Fruit fly (Drosophila melanogaster): ENCODE data around the gene CG4069.
A peak's percentile ranks its signal among the peaks of the same experiment; 100 is the strongest.

CG4069 gene

dm6 chr3L:12495312-12495725, 41.8 kb downstream of the CG4069 start (continued):
- TF ChIP-seq CG10274 (GFP tag; optimal IDR thresholded peaks at IDR 0.05): peak; percentile 24
- TF ChIP-seq CG10654 (GFP tag; optimal IDR thresholded peaks at IDR 0.05): peak; percentile 35
- peak; percentile 24 for TF ChIP-seq CG14710 (tag; optimal IDR thresholded peaks at IDR 0.05)
- TF ChIP-seq B-H2 (GFP tag; optimal IDR thresholded peaks at IDR 0.05): no peak
- no peak for TF ChIP-seq Awh (GFP tag; IDR thresholded peaks at IDR 0.05)
- no peak for TF ChIP-seq Atf3 (GFP tag; optimal IDR thresholded peaks at IDR 0.05)
- TF ChIP-seq Hand (GFP tag; optimal IDR thresholded peaks at IDR 0.05): no peak
- peak; percentile 1 for TF ChIP-seq Atf-2 (GFP tag; optimal IDR thresholded peaks at IDR 0.05)
- TF ChIP-seq vvl (GFP tag; IDR thresholded peaks at IDR 0.05): 0 out of 2 replicates have a peak, but pooled peaks have one; percentile 19
- TF ChIP-seq sens (GFP tag): peak; percentile 65
- TF ChIP-seq pum (GFP tag; optimal IDR thresholded peaks at IDR 0.05): no peak
- no peak for TF ChIP-seq Chrac-16 (GFP tag; optimal IDR thresholded peaks at IDR 0.05)
- peak; percentile 53 for TF ChIP-seq lilli (GFP tag; optimal IDR thresholded peaks at IDR 0.05)
- TF ChIP-seq CG4820 (GFP tag; optimal IDR thresholded peaks at IDR 0.05): peak; percentile 30
- TF ChIP-seq CG6272 (GFP tag; IDR thresholded peaks at IDR 0.05): no peak
- no peak for TF ChIP-seq CG12299 (tag; optimal IDR thresholded peaks at IDR 0.05)
- no peak for TF ChIP-seq emc (GFP tag; optimal IDR thresholded peaks at IDR 0.05)
- no peak for TF ChIP-seq CG12236 (GFP tag; optimal IDR thresholded peaks at IDR 0.05)
- peak; percentile 18 for TF ChIP-seq CG1603 (tag; optimal IDR thresholded peaks at IDR 0.05)
- TF ChIP-seq cg (GFP tag; optimal IDR thresholded peaks at IDR 0.05): no peak
- TF ChIP-seq nom (GFP tag; optimal IDR thresholded peaks at IDR 0.05): peak; percentile 79
- TF ChIP-seq CG15514 (GFP tag; optimal IDR thresholded peaks at IDR 0.05): no peak
- TF ChIP-seq Lpt (GFP tag; optimal IDR thresholded peaks at IDR 0.05): no peak
- peak; percentile 48 for TF ChIP-seq CG8388 (GFP tag; optimal IDR thresholded peaks at IDR 0.05)
- no peak for TF ChIP-seq klu (GFP tag; IDR thresholded peaks at IDR 0.05)
- TF ChIP-seq Hmr (GFP tag; optimal IDR thresholded peaks at IDR 0.05): no peak
- TF ChIP-seq CG33557 (GFP tag; optimal IDR thresholded peaks at IDR 0.05): no peak
- TF ChIP-seq corto (GFP tag; optimal IDR thresholded peaks at IDR 0.05): peak; percentile 60
- TF ChIP-seq h (optimal IDR thresholded peaks at IDR 0.05): no peak
- no peak for TF ChIP-seq fd102C (GFP tag; optimal IDR thresholded peaks at IDR 0.05)
- TF ChIP-seq prd (optimal IDR thresholded peaks at IDR 0.05): no peak
- peak; percentile 37; the same call in 1 of the 3 replicates for TF ChIP-seq prd (GFP tag; IDR thresholded peaks at IDR 0.05)
- no peak for TF ChIP-seq MTF-1 (GFP tag; optimal IDR thresholded peaks at IDR 0.05; ENCODE audit: borderline replicate concordance)
- TF ChIP-seq chinmo (GFP tag; IDR thresholded peaks at IDR 0.05; ENCODE audit: partially characterized antibody): no peak
- peak; percentile 1 for TF ChIP-seq slp2 (GFP tag; optimal IDR thresholded peaks at IDR 0.05)
- TF ChIP-seq bbx (GFP tag; IDR thresholded peaks at IDR 0.05; ENCODE audit: partially characterized antibody): no peak
- TF ChIP-seq Doc2 (GFP tag; IDR thresholded peaks at IDR 0.05): no peak
- TF ChIP-seq CG16815 (GFP tag; optimal IDR thresholded peaks at IDR 0.05): peak; percentile 11
- TF ChIP-seq CG2712 (tag; optimal IDR thresholded peaks at IDR 0.05): peak; percentile 59
- TF ChIP-seq CG12659 (GFP tag; optimal IDR thresholded peaks at IDR 0.05): peak; percentile 39
- peak; percentile 42 for TF ChIP-seq CG17359 (tag; optimal IDR thresholded peaks at IDR 0.05)
- no peak for TF ChIP-seq Opbp (GFP tag; IDR thresholded peaks at IDR 0.05; ENCODE audit: partially characterized antibody)
- TF ChIP-seq HLH4C (GFP tag; IDR thresholded peaks at IDR 0.05; ENCODE audit: partially characterized antibody): no peak
- TF ChIP-seq p53 (GFP tag; optimal IDR thresholded peaks at IDR 0.05): no peak
- TF ChIP-seq row (GFP tag; IDR thresholded peaks at IDR 0.05): peak; percentile 42; the same call in 2 of the 3 replicates
- TF ChIP-seq CG10321 (GFP tag; IDR thresholded peaks at IDR 0.05): no peak
- no peak for TF ChIP-seq fu2 (GFP tag; optimal IDR thresholded peaks at IDR 0.05)
- no peak for TF ChIP-seq exex (tag; optimal IDR thresholded peaks at IDR 0.05)
- TF ChIP-seq kni (GFP tag; optimal IDR thresholded peaks at IDR 0.05): no peak
- no peak for TF ChIP-seq CG3065 (GFP tag; optimal IDR thresholded peaks at IDR 0.05)
- no peak for TF ChIP-seq Deaf1 (tag; optimal IDR thresholded peaks at IDR 0.05)
